Worm (Caenorhabditis elegans) whole organism, midembryonic: ENCODE data around the gene taf-8.

ENCODE experiments used
- flt-1 ChIP-seq: fragments of 200-800 bp; sonication (Bioruptor generic); IDR thresholded peaks from 2 replicates; pipeline ENCODE4 v1.3.6; 2022; ENCODE audit warnings: missing genetic modification characterization, missing compliant biosample characterization
- med-1 ChIP-seq: sonication (generic microtip); optimal IDR thresholded peaks from 2 replicates; lab custom pipeline; 2017; ENCODE audit warnings: missing genetic modification characterization, mild to moderate bottlenecking, missing compliant biosample characterization, antibody characterized with exemption, missing genetic modification reagents; ENCODE audit not compliant: insufficient read depth
- ref-1 ChIP-seq: fragments of 200-800 bp; sonication (Bioruptor generic); conservative IDR thresholded peaks from 2 replicates; pipeline ENCODE4 v1.3.6; 2022; ENCODE audit warnings: missing genetic modification reagents, missing genetic modification characterization, missing compliant biosample characterization
- ztf-29 ChIP-seq: fragments of 200-800 bp; sonication (Bioruptor generic); IDR thresholded peaks from 2 replicates; pipeline ENCODE4 v1.3.6; 2022; ENCODE audit warnings: missing genetic modification reagents, missing genetic modification characterization, missing compliant biosample characterization

ce11 chrII:9651700-9652099 lies 17.4 kb upstream of the taf-8 start, which contains the start of gene ZK1307.4:
- TF ChIP-seq flt-1, result no peak
- no peak for TF ChIP-seq ztf-29 (GFP tag; lab: Robert Waterston, UW)
- no peak for TF ChIP-seq med-1 (GFP tag; lab: Kevin White, UChicago)
- TF ChIP-seq ref-1, result no peak
